Fruit fly (Drosophila melanogaster) whole organism, wandering third instar larva: Measurements from ENCODE around the gene CG31798.

Source experiments
- br ChIP-seq: fragments of 200-800 bp; sonication (Bioruptor generic); optimal IDR thresholded peaks from 2 replicates; lab custom pipeline; 2016; ENCODE audit warnings: missing biosample characterization, missing genetic modification characterization
- pan ChIP-seq: fragments of >200 bp; optimal IDR thresholded peaks from 2 replicates; lab custom pipeline; 2017
- sage ChIP-seq: fragments of 200-800 bp; sonication (Bioruptor generic); optimal IDR thresholded peaks from 2 replicates; lab custom pipeline; 2016; ENCODE audit warnings: missing biosample characterization, mild to moderate bottlenecking, missing genetic modification characterization

DNA sequence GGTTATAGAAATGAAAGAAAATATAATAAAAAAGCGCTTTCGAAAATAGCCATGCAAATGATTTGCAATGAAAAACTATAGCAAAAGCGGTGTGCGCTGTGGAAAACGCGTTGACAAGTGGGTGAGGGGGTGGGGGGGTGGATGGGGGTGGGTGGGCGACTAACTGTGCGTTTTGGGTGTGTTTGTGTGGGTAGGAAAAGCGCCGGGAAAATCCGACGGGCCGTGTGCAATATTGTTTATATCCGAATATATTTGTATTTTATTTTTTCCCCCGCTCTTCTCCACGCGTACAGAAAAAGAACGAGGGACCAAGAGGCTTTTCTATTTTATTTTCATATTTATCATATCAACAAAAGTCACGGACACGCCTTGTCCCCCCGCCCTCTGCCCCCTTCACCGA is 12.5 kb downstream of the CG31798 start:
- TF ChIP-seq br (no peak), sage (GFP tag; lab: Kevin White, UChicago) (no peak), pan (no peak)
